Worm (Caenorhabditis elegans) whole organism, L4 larva: ENCODE results near the gene F20G2.6.

Source experiments
- R02D3.7 ChIP-seq: fragments of 150-350 bp; sonication (generic microtip); optimal IDR thresholded peaks from 3 replicates; lab custom pipeline; 2014; ENCODE audit warnings: missing biosample characterization, missing genetic modification characterization
- T26A8.4 ChIP-seq: fragments of 200-800 bp; sonication (Bioruptor generic); IDR thresholded peaks from 2 replicates; pipeline ENCODE4 v1.3.6; 2022; ENCODE audit warnings: missing genetic modification characterization, missing compliant biosample characterization
- ZK337.2 ChIP-seq: fragments of 200-800 bp; sonication (Bioruptor generic); IDR thresholded peaks from 2 replicates; pipeline ENCODE4 v1.3.6; 2022; ENCODE audit warnings: missing genetic modification reagents, missing genetic modification characterization, missing compliant biosample characterization
- aha-1 ChIP-seq: fragments of 150-350 bp; peaks from one replicate; lab custom pipeline; 2014; ENCODE audit warnings: missing biosample characterization, missing genetic modification characterization
- aly-2 ChIP-seq: sonication (generic microtip); optimal IDR thresholded peaks from 2 replicates; lab custom pipeline; 2018; ENCODE audit warnings: missing biosample characterization, missing genetic modification characterization
- ceh-28 ChIP-seq: fragments of 150-350 bp; optimal IDR thresholded peaks from 2 replicates; lab custom pipeline; 2014; ENCODE audit warnings: missing biosample characterization, missing genetic modification reagents, missing genetic modification characterization
- cey-2 ChIP-seq: sonication (generic microtip); optimal IDR thresholded peaks from 3 replicates; lab custom pipeline; 2017; ENCODE audit warnings: missing genetic modification characterization, mild to moderate bottlenecking, missing compliant biosample characterization, antibody characterized with exemption, borderline replicate concordance; ENCODE audit not compliant: insufficient read depth
- daf-16 ChIP-seq, 3 experiments: sonication (generic microtip); optimal IDR thresholded peaks; 2 replicates each; lab custom pipeline; 2016 to 2017; ENCODE audit warnings: missing genetic modification characterization in 3 of 3, missing genetic modification reagents in 3 of 3, mild to moderate bottlenecking in 2 of 3, missing compliant biosample characterization in 2 of 3, missing biosample characterization in 1 of 3, moderate library complexity in 1 of 3
- dmd-6 ChIP-seq: fragments of 200-800 bp; sonication (Bioruptor generic); IDR thresholded peaks from 2 replicates; pipeline ENCODE4 v1.3.6; 2022; ENCODE audit warnings: missing genetic modification reagents, missing genetic modification characterization, missing compliant biosample characterization
- dmd-8 ChIP-seq: fragments of 200-800 bp; sonication (Bioruptor generic); IDR thresholded peaks from 2 replicates; pipeline ENCODE4 v1.3.6; 2022; ENCODE audit warnings: missing genetic modification characterization, missing compliant biosample characterization
- duxl-1 ChIP-seq: sonication (generic microtip); optimal IDR thresholded peaks from 2 replicates; lab custom pipeline; 2016; ENCODE audit warnings: mild to moderate bottlenecking, missing genetic modification characterization, moderate library complexity, missing compliant biosample characterization; ENCODE audit not compliant: poor library complexity
- dve-1 ChIP-seq: sonication (generic microtip); optimal IDR thresholded peaks from 2 replicates; lab custom pipeline; 2017; ENCODE audit warnings: antibody characterized with exemption, mild to moderate bottlenecking, missing genetic modification characterization, missing compliant biosample characterization; ENCODE audit not compliant: insufficient read depth
- egl-27 ChIP-seq: sonication (generic microtip); optimal IDR thresholded peaks from 3 replicates; lab custom pipeline; 2017; ENCODE audit warnings: missing biosample characterization, missing genetic modification reagents, missing genetic modification characterization
- hif-1 ChIP-seq, 2 experiments: sonication (generic microtip); optimal IDR thresholded peaks; 2 replicates each; lab custom pipeline; 2016 to 2017; ENCODE audit warnings: missing compliant biosample characterization in 2 of 2, missing genetic modification characterization in 2 of 2, missing genetic modification reagents in 2 of 2, missing genotype in 2 of 2, mild to moderate bottlenecking in 1 of 2
- hlh-11 ChIP-seq: fragments of 200-800 bp; sonication (Bioruptor generic); optimal IDR thresholded peaks from 2 replicates; lab custom pipeline; 2018; ENCODE audit warnings: mild to moderate bottlenecking, missing genetic modification characterization, missing compliant biosample characterization
- hmg-1.1 ChIP-seq: fragments of 200-800 bp; sonication (Bioruptor generic); IDR thresholded peaks from 2 replicates; pipeline ENCODE4 v1.3.6; 2022; ENCODE audit warnings: missing genetic modification reagents, missing genetic modification characterization, missing compliant biosample characterization
- jun-1 ChIP-seq: fragments of 150-350 bp; optimal IDR thresholded peaks from 2 replicates; lab custom pipeline; 2014; ENCODE audit warnings: missing biosample characterization, missing genetic modification reagents, missing genetic modification characterization
- lim-7 ChIP-seq: fragments of 200-800 bp; sonication (Bioruptor generic); IDR thresholded peaks from 2 replicates; pipeline ENCODE4 v1.3.6; 2022; ENCODE audit warnings: missing genetic modification characterization, missing compliant biosample characterization
- lin-38 ChIP-seq: fragments of 200-800 bp; sonication (Bioruptor generic); IDR thresholded peaks from 2 replicates; pipeline ENCODE4 v1.3.6; 2022; ENCODE audit warnings: missing genetic modification reagents, missing genetic modification characterization, missing compliant biosample characterization
- madf-9 ChIP-seq: fragments of 200-800 bp; sonication (Bioruptor generic); conservative IDR thresholded peaks from 2 replicates; pipeline ENCODE4 v1.3.6; 2022; ENCODE audit warnings: missing genetic modification reagents, missing genetic modification characterization, missing compliant biosample characterization
- mdt-29 ChIP-seq: fragments of 200-800 bp; sonication (Bioruptor generic); IDR thresholded peaks from 2 replicates; pipeline ENCODE4 v1.3.6; 2022; ENCODE audit warnings: missing genetic modification reagents, missing genetic modification characterization, missing compliant biosample characterization
- mes-2 ChIP-seq: sonication (generic microtip); optimal IDR thresholded peaks from 2 replicates; lab custom pipeline; 2016; ENCODE audit warnings: missing genotype, mild to moderate bottlenecking, missing genetic modification characterization, missing compliant biosample characterization; ENCODE audit not compliant: poor library complexity, severe bottlenecking
- mxl-2 ChIP-seq: fragments of 200-800 bp; sonication (Bioruptor generic); conservative IDR thresholded peaks from 2 replicates; pipeline ENCODE4 v1.3.6; 2022; ENCODE audit warnings: missing genetic modification reagents, missing genetic modification characterization, missing compliant biosample characterization
- nhr-102 ChIP-seq: sonication (generic microtip); optimal IDR thresholded peaks from 2 replicates; lab custom pipeline; 2016; ENCODE audit warnings: mild to moderate bottlenecking, missing genetic modification characterization, moderate library complexity, missing compliant biosample characterization
- nhr-28 ChIP-seq: fragments of 150-350 bp; optimal IDR thresholded peaks from 2 replicates; lab custom pipeline; 2014; ENCODE audit warnings: missing biosample characterization, missing genetic modification characterization
- nhr-41 ChIP-seq: fragments of 200-800 bp; sonication (Bioruptor generic); IDR thresholded peaks from 2 replicates; pipeline ENCODE4 v1.3.6; 2022; ENCODE audit warnings: missing genetic modification reagents, missing genetic modification characterization, missing compliant biosample characterization
- nhr-48 ChIP-seq: sonication (generic microtip); optimal IDR thresholded peaks from 2 replicates; lab custom pipeline; 2016; ENCODE audit warnings: mild to moderate bottlenecking, missing genetic modification characterization, missing compliant biosample characterization
- nhr-6 ChIP-seq: fragments of 150-350 bp; optimal IDR thresholded peaks from 2 replicates; lab custom pipeline; 2014; ENCODE audit warnings: missing biosample characterization, missing genetic modification characterization
- php-3 ChIP-seq: fragments of 200-800 bp; sonication (Bioruptor generic); IDR thresholded peaks from 2 replicates; pipeline ENCODE4 v1.3.6; 2022; ENCODE audit warnings: missing genetic modification reagents, missing genetic modification characterization, missing compliant biosample characterization
- pqm-1 ChIP-seq: sonication (generic microtip); optimal IDR thresholded peaks from 2 replicates; lab custom pipeline; 2017; ENCODE audit warnings: missing biosample characterization, missing genetic modification characterization
- snpc-1.2 ChIP-seq: fragments of 200-800 bp; sonication (Bioruptor generic); IDR thresholded peaks from 2 replicates; pipeline ENCODE4 v1.3.6; 2022; ENCODE audit warnings: missing genetic modification reagents, missing genetic modification characterization, missing compliant biosample characterization
- snpc-4 ChIP-seq: fragments of 150-350 bp; optimal IDR thresholded peaks from 2 replicates; lab custom pipeline; 2014; ENCODE audit warnings: missing biosample characterization, missing genetic modification characterization
- spr-3 ChIP-seq: fragments of 200-800 bp; sonication (Bioruptor generic); optimal IDR thresholded peaks from 2 replicates; lab custom pipeline; 2018; ENCODE audit warnings: mild to moderate bottlenecking, missing genetic modification characterization, missing compliant biosample characterization
- tag-97 ChIP-seq: fragments of 200-800 bp; sonication (Bioruptor generic); IDR thresholded peaks from 2 replicates; pipeline ENCODE4 v1.3.6; 2022; ENCODE audit warnings: missing genetic modification characterization, missing compliant biosample characterization
- unc-62 ChIP-seq, 3 experiments: fragments of 150-350 bp in 1 of 3; sonication (generic microtip); optimal IDR thresholded peaks in 2 of 3; peaks in 1 of 3; 1 replicate in 1 of 3; 2 replicates in 2 of 3; lab custom pipeline; 2014 to 2017; ENCODE audit warnings: missing biosample characterization in 3 of 3, missing genetic modification characterization in 3 of 3, missing genetic modification reagents in 3 of 3, missing genotype in 1 of 3

F20G2.6 gene

ce11 chrV:13715223-13715686 lies 47.6 kb upstream of the F20G2.6 start, which contains the start of gene zipt-9 (continued):
- peak; percentile 88 for TF ChIP-seq dve-1 (tag; lab: Kevin White, UChicago)
- TF ChIP-seq snpc-4 (tag; lab: Kevin White, UChicago) = no peak
- TF ChIP-seq duxl-1 (tag; lab: Kevin White, UChicago) = peak; percentile 31
- peak; percentile 97 for TF ChIP-seq lin-38

ce11 chrV:13716531-13716930 lies 46.3 kb upstream of the F20G2.6 start, which contains the start of gene T01D3.6:
T01D3.6 (plus strand) TSS chrV:13716824.
- TF ChIP-seq T26A8.4 (GFP tag; lab: Robert Waterston, UW) (no peak), hif-1 (tag; optimal IDR thresholded peaks at IDR 0.05; lab: Kevin White, UChicago) (no peak), ceh-28 (no peak), tag-97 (GFP tag; lab: Robert Waterston, UW) (no peak), cey-2 (no peak), dmd-6 (GFP tag; lab: Robert Waterston, UW) (peak; percentile 64), madf-9 (GFP tag; lab: Robert Waterston, UW) (no peak), jun-1 (tag; lab: Kevin White, UChicago) (no peak), ZK337.2 (no peak), mxl-2 (GFP tag; lab: Robert Waterston, UW) (no peak), snpc-1.2 (GFP tag; lab: Robert Waterston, UW) (no peak), aha-1 (tag; lab: Kevin White, UChicago) (no peak), hmg-1.1 (GFP tag; lab: Robert Waterston, UW) (no peak), aly-2 (tag; lab: Kevin White, UChicago) (no peak), pqm-1 (peak; percentile 87), unc-62 (GFP tag; optimal IDR thresholded peaks at IDR 0.05 in 1 of 2; lab: Kevin White, UChicago) (peak in 1 of 2 experiments; percentile 95), unc-62 (tag; optimal IDR thresholded peaks at IDR 0.05; lab: Kevin White, UChicago) (no peak), R02D3.7 (tag; lab: Kevin White, UChicago) (no peak), mes-2 (tag; lab: Kevin White, UChicago) (peak; percentile 24), nhr-48 (no peak), nhr-41 (GFP tag; lab: Robert Waterston, UW) (no peak), nhr-6 (tag; lab: Kevin White, UChicago) (peak; percentile 90), hlh-11 (tag; lab: Kevin White, UChicago) (peak; percentile 52), daf-16 (GFP tag; optimal IDR thresholded peaks at IDR 0.05; lab: Kevin White, UChicago) (no peak), daf-16 (tag; optimal IDR thresholded peaks at IDR 0.05; lab: Kevin White, UChicago) (peak; percentile 43), nhr-102 (tag; lab: Kevin White, UChicago) (no peak), nhr-28 (tag; lab: Kevin White, UChicago) (peak; percentile 52), egl-27 (tag; lab: Kevin White, UChicago) (no peak)

ce11 chrV:13724781-13725180 lies 38.1 kb upstream of the F20G2.6 start, which contains the start of gene F35E12.2:
F35E12.2 (minus strand) TSS chrV:13724881.
- TF ChIP-seq mdt-29 (GFP tag; lab: Robert Waterston, UW) (no peak), dmd-8 (no peak), madf-9 (GFP tag; lab: Robert Waterston, UW) (no peak), php-3 (no peak), lim-7 (GFP tag; lab: Robert Waterston, UW) (no peak), spr-3 (GFP tag; lab: Kevin White, UChicago) (no peak)
